Fruit fly (Drosophila melanogaster) whole organism, prepupa: ENCODE data around the gene CG42750.
A peak's percentile ranks its signal among the peaks of the same experiment; 100 is the strongest.

Source experiments
- Blimp-1 ChIP-seq: fragments of 200-800 bp; sonication (Bioruptor generic); optimal IDR thresholded peaks from 3 replicates; lab custom pipeline; 2017; ENCODE audit warnings: missing biosample characterization, missing genetic modification characterization, mild to moderate bottlenecking, moderate library complexity, missing genetic modification reagents
- CG10631 ChIP-seq: fragments of 200-800 bp; sonication (Bioruptor generic); optimal IDR thresholded peaks from 2 replicates; lab custom pipeline; 2016; ENCODE audit warnings: missing biosample characterization, missing genetic modification characterization
- CG10669 ChIP-seq: fragments of 200-800 bp; sonication (Bioruptor generic); optimal IDR thresholded peaks from 3 replicates; lab custom pipeline; 2018; ENCODE audit warnings: missing biosample characterization, mild to moderate bottlenecking, missing genetic modification characterization, moderate library complexity
- CG11762 ChIP-seq: fragments of 200-800 bp; sonication (Bioruptor generic); optimal IDR thresholded peaks from 3 replicates; lab custom pipeline; 2016; ENCODE audit warnings: missing biosample characterization, missing genetic modification characterization; ENCODE audit not compliant: insufficient read depth
- CG11902 ChIP-seq: fragments of 200-800 bp; sonication (Bioruptor generic); optimal IDR thresholded peaks from 3 replicates; lab custom pipeline; 2016; ENCODE audit warnings: missing biosample characterization, missing genetic modification characterization
- CG1621 ChIP-seq: fragments of 200-800 bp; sonication (Bioruptor generic); optimal IDR thresholded peaks from 3 replicates; lab custom pipeline; 2018; ENCODE audit warnings: missing biosample characterization, mild to moderate bottlenecking, missing genetic modification characterization
- CG16779 ChIP-seq: fragments of 200-800 bp; sonication (Bioruptor generic); optimal IDR thresholded peaks from 3 replicates; lab custom pipeline; 2017; ENCODE audit warnings: missing biosample characterization, mild to moderate bottlenecking, missing genetic modification characterization
- CG3032 ChIP-seq: fragments of 200-800 bp; optimal IDR thresholded peaks from 2 replicates; lab custom pipeline; 2019; ENCODE audit warnings: missing biosample characterization, mild to moderate bottlenecking, missing genetic modification characterization, moderate library complexity
- CG31627 ChIP-seq: fragments of 200-800 bp; sonication (Bioruptor generic); optimal IDR thresholded peaks from 3 replicates; lab custom pipeline; 2016; ENCODE audit warnings: missing biosample characterization, missing genetic modification characterization
- CG32006 ChIP-seq: fragments of 200-800 bp; sonication (Bioruptor generic); optimal IDR thresholded peaks from 3 replicates; lab custom pipeline; 2017; ENCODE audit warnings: missing biosample characterization, mild to moderate bottlenecking, missing genetic modification characterization
- CG6163 ChIP-seq: fragments of 200-800 bp; sonication (Bioruptor generic); IDR thresholded peaks from 3 replicates; pipeline ENCODE4 v1.3.6; 2022; ENCODE audit warnings: missing biosample characterization, missing genetic modification characterization
- CG6808 ChIP-seq: fragments of 200-800 bp; sonication (Bioruptor generic); optimal IDR thresholded peaks from 3 replicates; lab custom pipeline; 2017; ENCODE audit warnings: missing biosample characterization, missing genetic modification characterization, mild to moderate bottlenecking, moderate library complexity, missing genetic modification reagents
- CG6854 ChIP-seq: fragments of 200-800 bp; sonication (Bioruptor generic); optimal IDR thresholded peaks from 2 replicates; lab custom pipeline; 2017; ENCODE audit warnings: missing biosample characterization, mild to moderate bottlenecking, missing genetic modification characterization
- CG8119 ChIP-seq: fragments of 200-800 bp; sonication (Bioruptor generic); IDR thresholded peaks from 3 replicates; pipeline ENCODE4 v1.3.6; 2022; ENCODE audit warnings: missing biosample characterization, missing genetic modification characterization
- CG8632 ChIP-seq: fragments of 200-800 bp; sonication (Bioruptor generic); optimal IDR thresholded peaks from 3 replicates; lab custom pipeline; 2016; ENCODE audit warnings: missing biosample characterization, missing genetic modification characterization
- CG9139 ChIP-seq: fragments of 200-800 bp; sonication (Bioruptor generic); optimal IDR thresholded peaks from 3 replicates; lab custom pipeline; 2017; ENCODE audit warnings: missing biosample characterization, mild to moderate bottlenecking, missing genetic modification characterization
- Eip78C ChIP-seq: fragments of 200-800 bp; sonication (Bioruptor generic); peaks from one replicate; lab custom pipeline; 2016; ENCODE audit warnings: missing biosample characterization, missing genetic modification characterization
- Ets21C ChIP-seq: fragments of 200-800 bp; sonication (Bioruptor generic); optimal IDR thresholded peaks from 3 replicates; lab custom pipeline; 2016; ENCODE audit warnings: missing biosample characterization, missing genetic modification characterization
- Ets96B ChIP-seq: fragments of 200-800 bp; optimal IDR thresholded peaks from 2 replicates; lab custom pipeline; 2019; ENCODE audit warnings: missing biosample characterization, mild to moderate bottlenecking, missing genetic modification characterization, moderate library complexity
- Hr38 ChIP-seq: sonication (Bioruptor generic); optimal IDR thresholded peaks from 2 replicates; lab custom pipeline; 2016; ENCODE audit warnings: missing biosample characterization, missing genetic modification characterization
- Hr39 ChIP-seq: fragments of 200-800 bp; sonication (Bioruptor generic); optimal IDR thresholded peaks from 2 replicates; lab custom pipeline; 2016; ENCODE audit warnings: missing biosample characterization, missing genetic modification characterization
- Hr4 ChIP-seq: fragments of 200-800 bp; sonication (Bioruptor generic); optimal IDR thresholded peaks from 3 replicates; lab custom pipeline; 2016; ENCODE audit warnings: missing biosample characterization, missing genetic modification characterization
- Lpt ChIP-seq: fragments of 200-800 bp; sonication (Bioruptor generic); optimal IDR thresholded peaks from 3 replicates; lab custom pipeline; 2016; ENCODE audit warnings: missing biosample characterization, missing genetic modification characterization
- OdsH ChIP-seq: fragments of 200-800 bp; sonication (Bioruptor generic); optimal IDR thresholded peaks from 3 replicates; lab custom pipeline; 2016; ENCODE audit warnings: missing biosample characterization, missing genetic modification characterization
- Sox102F ChIP-seq: fragments of 200-800 bp; sonication (Bioruptor generic); optimal IDR thresholded peaks from 2 replicates; lab custom pipeline; 2016; ENCODE audit warnings: missing biosample characterization, mild to moderate bottlenecking, missing genetic modification characterization
- Sox15 ChIP-seq: fragments of 200-800 bp; sonication (Bioruptor generic); optimal IDR thresholded peaks from 3 replicates; lab custom pipeline; 2016; ENCODE audit warnings: missing biosample characterization, missing genetic modification characterization
- achi ChIP-seq: fragments of 200-800 bp; sonication (Bioruptor generic); optimal IDR thresholded peaks from 3 replicates; lab custom pipeline; 2016; ENCODE audit warnings: missing biosample characterization, missing genetic modification characterization
- acj6 ChIP-seq: fragments of 200-800 bp; sonication (Bioruptor generic); optimal IDR thresholded peaks from 3 replicates; lab custom pipeline; 2016; ENCODE audit warnings: missing biosample characterization, missing genetic modification characterization
- cyc ChIP-seq: fragments of 200-800 bp; sonication (Bioruptor generic); optimal IDR thresholded peaks from 3 replicates; lab custom pipeline; 2016; ENCODE audit warnings: missing biosample characterization, missing genetic modification characterization
- dac ChIP-seq: fragments of 200-800 bp; sonication (Bioruptor generic); optimal IDR thresholded peaks from 2 replicates; lab custom pipeline; 2017; ENCODE audit warnings: missing biosample characterization, mild to moderate bottlenecking, missing genetic modification characterization
- dsx ChIP-seq: fragments of 200-800 bp; optimal IDR thresholded peaks from 3 replicates; lab custom pipeline; 2019; ENCODE audit warnings: missing biosample characterization, mild to moderate bottlenecking, missing genetic modification characterization, moderate library complexity; ENCODE audit not compliant: poor library complexity, severe bottlenecking
- fd59A ChIP-seq: fragments of 200-800 bp; sonication (Bioruptor generic); optimal IDR thresholded peaks from 2 replicates; lab custom pipeline; 2017; ENCODE audit warnings: missing biosample characterization, mild to moderate bottlenecking, missing genetic modification characterization, missing genetic modification reagents
- fd85E ChIP-seq: fragments of 200-800 bp; sonication (Bioruptor generic); optimal IDR thresholded peaks from 3 replicates; lab custom pipeline; 2016; ENCODE audit warnings: missing biosample characterization, missing genetic modification characterization
- fkh ChIP-seq: fragments of 200-800 bp; sonication (Bioruptor generic); optimal IDR thresholded peaks from 3 replicates; lab custom pipeline; 2017; ENCODE audit warnings: missing biosample characterization, mild to moderate bottlenecking, missing genetic modification characterization, moderate library complexity
- lz ChIP-seq: fragments of 200-800 bp; sonication (Bioruptor generic); optimal IDR thresholded peaks from 3 replicates; lab custom pipeline; 2016; ENCODE audit warnings: missing biosample characterization, missing genetic modification characterization
- net ChIP-seq: fragments of 200-800 bp; sonication (Bioruptor generic); optimal IDR thresholded peaks from 3 replicates; lab custom pipeline; 2016; ENCODE audit warnings: missing biosample characterization, missing genetic modification characterization
- ss ChIP-seq, 2 experiments: fragments of 200-800 bp; sonication (Bioruptor generic); optimal IDR thresholded peaks; 2 replicates in 1 of 2; 3 replicates in 1 of 2; lab custom pipeline; 2017 to 2018; ENCODE audit warnings: mild to moderate bottlenecking in 2 of 2, missing biosample characterization in 2 of 2, missing genetic modification characterization in 2 of 2, moderate library complexity in 1 of 2
- vri ChIP-seq: fragments of 200-800 bp; sonication (Bioruptor generic); optimal IDR thresholded peaks from 3 replicates; lab custom pipeline; 2016; ENCODE audit warnings: missing biosample characterization, mild to moderate bottlenecking, missing genetic modification characterization

The CG42750 gene

dm6 chr2L:18159172-18159571 is 116.4 kb downstream of the CG42750 start, which contains the start of gene JMJD4:
JMJD4 (minus strand) TSS chr2L:18159272.
- TF ChIP-seq dsx (no peak), fd85E (no peak), CG6163 (GFP tag; lab: Robert Waterston, UW) (no peak), acj6 (GFP tag; lab: Kevin White, UChicago) (no peak), OdsH (GFP tag; lab: Kevin White, UChicago) (no peak), cyc (GFP tag; lab: Kevin White, UChicago) (no peak), fd59A (GFP tag; lab: Kevin White, UChicago) (no peak), Hr38 (GFP tag; lab: Kevin White, UChicago) (no peak), CG10669 (GFP tag; lab: Kevin White, UChicago) (no peak), CG11902 (no peak), achi (GFP tag; lab: Kevin White, UChicago) (no peak), ss (GFP tag; optimal IDR thresholded peaks at IDR 0.05; lab: Kevin White, UChicago) (no peak), CG1621 (tag; lab: Kevin White, UChicago) (no peak), CG3032 (tag; lab: Kevin White, UChicago) (no peak)

dm6 chr2L:18158622-18159043 is 116.9 kb downstream of the CG42750 start:
- TF ChIP-seq CG10631 (GFP tag; lab: Kevin White, UChicago) (no peak), fkh (peak; percentile 20), CG6854 (GFP tag; lab: Kevin White, UChicago) (no peak), CG31627 (GFP tag; lab: Kevin White, UChicago) (no peak), CG8119 (GFP tag; lab: Robert Waterston, UW) (no peak)

- no peak for TF ChIP-seq CG32006
- no peak for TF ChIP-seq CG6808
- TF ChIP-seq Hr38 (GFP tag; lab: Kevin White, UChicago), result no peak
- TF ChIP-seq Ets96B, result no peak
- no peak for TF ChIP-seq lz (GFP tag; lab: Kevin White, UChicago)
- TF ChIP-seq Lpt, result no peak
- TF ChIP-seq CG11762, result no peak
- no peak for TF ChIP-seq Hr39 (GFP tag; lab: Kevin White, UChicago)
- no peak for TF ChIP-seq net (GFP tag; lab: Kevin White, UChicago)
- TF ChIP-seq acj6 (GFP tag; lab: Kevin White, UChicago), result no peak
- no peak for TF ChIP-seq Hr4 (GFP tag; lab: Kevin White, UChicago)
- TF ChIP-seq ss (GFP tag; optimal IDR thresholded peaks at IDR 0.05; lab: Kevin White, UChicago), result no peak
- no peak for TF ChIP-seq CG10631 (GFP tag; lab: Kevin White, UChicago)
- TF ChIP-seq vri (GFP tag; lab: Kevin White, UChicago), result no peak
- no peak for TF ChIP-seq CG3032 (tag; lab: Kevin White, UChicago)
- TF ChIP-seq CG9139, result no peak
- no peak for TF ChIP-seq CG16779 (tag; lab: Kevin White, UChicago)
- TF ChIP-seq dac (GFP tag; lab: Kevin White, UChicago), result no peak
- no peak for TF ChIP-seq Sox102F (GFP tag; lab: Kevin White, UChicago)
- TF ChIP-seq Ets21C, result no peak
Measured at dm6 chr2L:18155877-18156276, 119.7 kb downstream of the CG42750 start, which contains the start of gene CG5783. CG5783 (plus strand) TSS chr2L:18156043.

dm6 chr2L:18154551-18154950 is 121.0 kb downstream of the CG42750 start, which contains the start of gene CG15155:
CG15155 (plus strand) TSS chr2L:18154851.
- no peak for TF ChIP-seq fkh
- TF ChIP-seq dsx, result no peak
- TF ChIP-seq CG32006, result no peak
- TF ChIP-seq fd59A (GFP tag; lab: Kevin White, UChicago), result no peak
- no peak for TF ChIP-seq Eip78C
- no peak for TF ChIP-seq CG8632 (GFP tag; lab: Kevin White, UChicago)
- TF ChIP-seq Ets96B, result no peak
- no peak for TF ChIP-seq Hr4 (GFP tag; lab: Kevin White, UChicago)
- no peak for TF ChIP-seq Sox15
- no peak for TF ChIP-seq Blimp-1
